Fruit fly (Drosophila melanogaster) whole organism, prepupa: Measurements from ENCODE around the gene CG15480.

Experiments used
- CG10631 ChIP-seq: fragments of 200-800 bp; sonication (Bioruptor generic); optimal IDR thresholded peaks from 2 replicates; lab custom pipeline; 2016; ENCODE audit warnings: missing biosample characterization, missing genetic modification characterization
- CG3919 ChIP-seq: fragments of 200-800 bp; sonication (Bioruptor generic); optimal IDR thresholded peaks from 3 replicates; lab custom pipeline; 2016; ENCODE audit warnings: missing biosample characterization, missing genetic modification characterization
- CG6792 ChIP-seq: fragments of 200-800 bp; sonication (Bioruptor generic); optimal IDR thresholded peaks from 3 replicates; lab custom pipeline; 2016; ENCODE audit warnings: missing biosample characterization, missing genetic modification characterization
- Eip75B ChIP-seq: fragments of 200-800 bp; sonication (Bioruptor generic); optimal IDR thresholded peaks from 3 replicates; lab custom pipeline; 2016; ENCODE audit warnings: missing biosample characterization, missing genetic modification characterization
- Gug ChIP-seq: fragments of 200-800 bp; sonication (Bioruptor generic); IDR thresholded peaks from 2 replicates; pipeline ENCODE4 v1.3.6; 2022; ENCODE audit warnings: missing biosample characterization, missing genetic modification characterization
- Lpt ChIP-seq: fragments of 200-800 bp; sonication (Bioruptor generic); optimal IDR thresholded peaks from 3 replicates; lab custom pipeline; 2016; ENCODE audit warnings: missing biosample characterization, missing genetic modification characterization
- esn ChIP-seq: fragments of 200-800 bp; sonication (Bioruptor generic); optimal IDR thresholded peaks from 2 replicates; lab custom pipeline; 2016; ENCODE audit warnings: missing biosample characterization, mild to moderate bottlenecking, missing genetic modification characterization, moderate library complexity
- fkh ChIP-seq: fragments of 200-800 bp; sonication (Bioruptor generic); optimal IDR thresholded peaks from 3 replicates; lab custom pipeline; 2017; ENCODE audit warnings: missing biosample characterization, mild to moderate bottlenecking, missing genetic modification characterization, moderate library complexity

- TF ChIP-seq CG10631 (GFP tag; lab: Kevin White, UChicago) (peak; percentile 51), Lpt (GFP tag; lab: Kevin White, UChicago) (peak; percentile 55), CG6792 (GFP tag; lab: Kevin White, UChicago) (no peak), fkh (GFP tag; lab: Kevin White, UChicago) (no peak), Eip75B (GFP tag; lab: Kevin White, UChicago) (no peak), esn (GFP tag; lab: Kevin White, UChicago) (no peak), CG3919 (GFP tag; lab: Kevin White, UChicago) (peak; percentile 17), Gug (GFP tag; lab: Robert Waterston, UW) (peak; percentile 31; the same call in 1 of the 2 replicates)
Observed at dm6 chr2L:13268040-13268652, 43.1 kb upstream of the CG15480 start.
